Fruit fly (Drosophila melanogaster): Measurements from ENCODE around the gene foxo.

DNA sequence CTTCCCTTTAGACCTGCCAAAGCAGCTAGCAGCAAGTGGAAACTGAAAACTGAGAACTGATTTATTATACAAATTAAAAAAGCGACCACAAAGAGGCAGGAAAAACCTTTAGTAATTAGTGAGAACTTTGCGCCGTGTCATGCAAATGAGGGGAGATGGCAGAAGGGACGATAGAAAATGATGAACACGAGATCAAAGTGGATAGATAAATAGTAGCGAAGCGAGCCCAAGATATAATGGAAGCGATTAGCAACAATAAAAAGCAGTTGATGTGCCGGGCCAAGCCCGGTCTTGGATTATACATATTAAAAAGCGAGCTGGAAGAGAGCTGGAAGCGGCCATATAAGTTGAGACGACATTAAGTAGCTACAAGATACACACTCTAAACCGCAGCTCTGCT, 45.6 kb upstream of the foxo start:
- TF ChIP-seq h (optimal IDR thresholded peaks at IDR 0.05) (no peak), psq (optimal IDR thresholded peaks at IDR 0.05) (no peak)

Data from Kc167 (cell line).